Fruit fly (Drosophila melanogaster) whole organism, embryonic: ENCODE measurements around the gene dbo.

Experiments
- CG3407 ChIP-seq: fragments of 200-800 bp; sonication (Bioruptor generic); optimal IDR thresholded peaks from 2 replicates; lab custom pipeline; 2018; ENCODE audit warnings: missing biosample characterization, mild to moderate bottlenecking, missing genetic modification characterization
- CG6689 ChIP-seq: fragments of 200-800 bp; sonication (Bioruptor generic); IDR thresholded peaks from 2 replicates; pipeline ENCODE4 v1.3.6; 2022; ENCODE audit warnings: missing biosample characterization, missing genetic modification characterization
- H15 ChIP-seq: fragments of 200-800 bp; sonication (Bioruptor generic); IDR thresholded peaks from 3 replicates; pipeline ENCODE4 v1.3.6; 2022; ENCODE audit warnings: missing biosample characterization, missing genetic modification characterization
- luna ChIP-seq: fragments of 200-800 bp; sonication (Bioruptor generic); optimal IDR thresholded peaks from 2 replicates; lab custom pipeline; 2016; ENCODE audit warnings: missing biosample characterization, missing genetic modification characterization

dm6 chr3L:15847224-15847623 lies 20.5 kb downstream of the dbo start:
- no peak for TF ChIP-seq CG3407 (GFP tag; lab: Kevin White, UChicago)
- no peak for TF ChIP-seq luna (GFP tag; lab: Kevin White, UChicago)
- no peak for TF ChIP-seq CG6689 (GFP tag; lab: Robert Waterston, UW)
- TF ChIP-seq H15 (GFP tag; lab: Robert Waterston, UW), result no peak
